Fruit fly (Drosophila melanogaster) whole organism, embryonic: ENCODE measurements around the gene Fur2.

ENCODE experiments used
- ATbp ChIP-seq: fragments of 200-800 bp; sonication (Bioruptor generic); optimal IDR thresholded peaks from 2 replicates; lab custom pipeline; 2017; ENCODE audit warnings: missing biosample characterization, mild to moderate bottlenecking, missing genetic modification characterization, missing genetic modification reagents
- B-H2 ChIP-seq: fragments of 200-800 bp; sonication (Bioruptor generic); optimal IDR thresholded peaks from 2 replicates; lab custom pipeline; 2018; ENCODE audit warnings: missing biosample characterization, mild to moderate bottlenecking, missing genetic modification characterization
- Bgb ChIP-seq: fragments of 200-800 bp; sonication (Bioruptor generic); IDR thresholded peaks from 2 replicates; pipeline ENCODE4 v1.3.6; 2022; ENCODE audit warnings: missing biosample characterization, missing genetic modification characterization; ENCODE audit not compliant: partially characterized antibody
- CG10147 ChIP-seq: fragments of 200-800 bp; sonication (Bioruptor generic); optimal IDR thresholded peaks from 2 replicates; lab custom pipeline; 2019; ENCODE audit warnings: missing biosample characterization, mild to moderate bottlenecking, missing genetic modification characterization, moderate library complexity
- CG10267 ChIP-seq: fragments of 200-800 bp; sonication (Bioruptor generic); optimal IDR thresholded peaks from 2 replicates; lab custom pipeline; 2018; ENCODE audit warnings: missing biosample characterization, mild to moderate bottlenecking, missing genetic modification characterization, moderate library complexity
- CG11504 ChIP-seq: fragments of 200-800 bp; sonication (Bioruptor generic); optimal IDR thresholded peaks from 3 replicates; lab custom pipeline; 2019; ENCODE audit warnings: missing biosample characterization, mild to moderate bottlenecking, missing genetic modification characterization, moderate library complexity
- CG12744 ChIP-seq: fragments of 200-800 bp; sonication (Bioruptor generic); optimal IDR thresholded peaks from 2 replicates; lab custom pipeline; 2016; ENCODE audit warnings: missing biosample characterization, missing genetic modification characterization
- CG13287 ChIP-seq: fragments of 200-800 bp; sonication (Bioruptor generic); IDR thresholded peaks from 2 replicates; pipeline ENCODE4 v1.3.6; 2022; ENCODE audit warnings: missing biosample characterization, missing genetic modification characterization; ENCODE audit not compliant: partially characterized antibody
- CG13775 ChIP-seq: fragments of 200-800 bp; sonication (Bioruptor generic); optimal IDR thresholded peaks from 3 replicates; lab custom pipeline; 2017; ENCODE audit warnings: missing biosample characterization, mild to moderate bottlenecking, missing genetic modification characterization
- CG13894 ChIP-seq: fragments of 200-800 bp; sonication (Bioruptor generic); optimal IDR thresholded peaks from 3 replicates; lab custom pipeline; 2018; ENCODE audit warnings: missing biosample characterization, mild to moderate bottlenecking, missing genetic modification characterization, moderate library complexity
- CG14667 ChIP-seq: fragments of 200-800 bp; sonication (Bioruptor generic); IDR thresholded peaks from 2 replicates; pipeline ENCODE4 v1.3.6; 2022; ENCODE audit warnings: missing biosample characterization, missing genetic modification characterization
- CG14710 ChIP-seq: fragments of 200-800 bp; sonication (Bioruptor generic); optimal IDR thresholded peaks from 3 replicates; lab custom pipeline; 2019; ENCODE audit warnings: missing biosample characterization, mild to moderate bottlenecking, missing genetic modification characterization, moderate library complexity
- CG15011 ChIP-seq: fragments of 200-800 bp; sonication (Bioruptor generic); optimal IDR thresholded peaks from 3 replicates; lab custom pipeline; 2018; ENCODE audit warnings: missing biosample characterization, mild to moderate bottlenecking, missing genetic modification characterization
- CG1529 ChIP-seq: fragments of 200-800 bp; sonication (Bioruptor generic); optimal IDR thresholded peaks from 3 replicates; lab custom pipeline; 2018; ENCODE audit warnings: missing biosample characterization, missing genetic modification characterization
- CG1602 ChIP-seq: fragments of 200-800 bp; sonication (Bioruptor generic); optimal IDR thresholded peaks from 3 replicates; lab custom pipeline; 2016; ENCODE audit warnings: missing biosample characterization, missing genetic modification characterization
- CG16779 ChIP-seq: fragments of 200-800 bp; sonication (Bioruptor generic); IDR thresholded peaks from 2 replicates; pipeline ENCODE4 v1.3.6; 2022; ENCODE audit warnings: missing biosample characterization, missing genetic modification characterization
- CG17612 ChIP-seq: fragments of 200-800 bp; sonication (Bioruptor generic); IDR thresholded peaks from 2 replicates; pipeline ENCODE4 v1.3.6; 2022; ENCODE audit warnings: missing biosample characterization, missing genetic modification characterization
- CG17802 ChIP-seq: fragments of 200-800 bp; sonication (Bioruptor generic); optimal IDR thresholded peaks from 2 replicates; lab custom pipeline; 2018; ENCODE audit warnings: missing biosample characterization, mild to moderate bottlenecking, missing genetic modification characterization, moderate library complexity
- CG18262 ChIP-seq: fragments of 200-800 bp; optimal IDR thresholded peaks from 3 replicates; lab custom pipeline; 2019; ENCODE audit warnings: missing biosample characterization, mild to moderate bottlenecking, missing genetic modification characterization, moderate library complexity
- CG3163 ChIP-seq: fragments of 200-800 bp; sonication (Bioruptor generic); optimal IDR thresholded peaks from 3 replicates; lab custom pipeline; 2016; ENCODE audit warnings: missing biosample characterization, missing genetic modification characterization
- CG3281 ChIP-seq: fragments of 200-800 bp; sonication (Bioruptor generic); optimal IDR thresholded peaks from 3 replicates; lab custom pipeline; 2017; ENCODE audit warnings: missing biosample characterization, mild to moderate bottlenecking, missing genetic modification characterization
- CG4820 ChIP-seq: fragments of 200-800 bp; sonication (Bioruptor generic); optimal IDR thresholded peaks from 3 replicates; lab custom pipeline; 2016; ENCODE audit warnings: missing biosample characterization, missing genetic modification characterization
- CG6654 ChIP-seq: fragments of 200-800 bp; sonication (Bioruptor generic); optimal IDR thresholded peaks from 2 replicates; lab custom pipeline; 2017; ENCODE audit warnings: missing biosample characterization, mild to moderate bottlenecking, missing genetic modification characterization
- CG6689 ChIP-seq: fragments of 200-800 bp; sonication (Bioruptor generic); IDR thresholded peaks from 2 replicates; pipeline ENCODE4 v1.3.6; 2022; ENCODE audit warnings: missing biosample characterization, missing genetic modification characterization
- CG6791 ChIP-seq: fragments of 200-800 bp; sonication (Bioruptor generic); IDR thresholded peaks from 3 replicates; pipeline ENCODE4 v1.3.6; 2022; ENCODE audit warnings: missing biosample characterization, missing genetic modification characterization; ENCODE audit not compliant: partially characterized antibody
- CG7786 ChIP-seq: fragments of 200-800 bp; sonication (Bioruptor generic); optimal IDR thresholded peaks from 2 replicates; lab custom pipeline; 2016; ENCODE audit warnings: missing biosample characterization, missing genetic modification characterization
- CG8290 ChIP-seq, 3 experiments: fragments of 200-800 bp; sonication (Bioruptor generic); optimal IDR thresholded peaks; 2 replicates each; lab custom pipeline; 2016 to 2019; ENCODE audit warnings: missing biosample characterization in 3 of 3, missing genetic modification characterization in 3 of 3, mild to moderate bottlenecking in 2 of 3, moderate library complexity in 1 of 3
- CG8388 ChIP-seq: fragments of 200-800 bp; sonication (Bioruptor generic); optimal IDR thresholded peaks from 2 replicates; lab custom pipeline; 2019; ENCODE audit warnings: missing biosample characterization, mild to moderate bottlenecking, missing genetic modification characterization, moderate library complexity
- Dad ChIP-seq: fragments of 200-800 bp; sonication (Bioruptor generic); optimal IDR thresholded peaks from 3 replicates; lab custom pipeline; 2016; ENCODE audit warnings: missing biosample characterization, missing genetic modification characterization
- Dip2 ChIP-seq: fragments of 200-800 bp; sonication (Bioruptor generic); IDR thresholded peaks from 2 replicates; pipeline ENCODE4 v1.3.6; 2022; ENCODE audit warnings: missing biosample characterization, missing genetic modification characterization
- Dip3 ChIP-seq: fragments of 200-800 bp; sonication (Bioruptor generic); optimal IDR thresholded peaks from 3 replicates; lab custom pipeline; 2016; ENCODE audit warnings: missing biosample characterization, missing genetic modification characterization
- Elba2 ChIP-seq: fragments of 200-800 bp; sonication (Bioruptor generic); optimal IDR thresholded peaks from 3 replicates; lab custom pipeline; 2016; ENCODE audit warnings: missing biosample characterization, missing genetic modification characterization
- Mes4 ChIP-seq: fragments of 200-800 bp; sonication (Bioruptor generic); optimal IDR thresholded peaks from 2 replicates; lab custom pipeline; 2016; ENCODE audit warnings: missing biosample characterization, missing genetic modification characterization
- Oaz ChIP-seq: fragments of 200-800 bp; sonication (Bioruptor generic); IDR thresholded peaks from 2 replicates; pipeline ENCODE4 v1.3.6; 2022; ENCODE audit warnings: missing biosample characterization, missing genetic modification characterization
- PHDP ChIP-seq: fragments of 200-800 bp; sonication (Bioruptor generic); optimal IDR thresholded peaks from 3 replicates; lab custom pipeline; 2018; ENCODE audit warnings: missing biosample characterization, mild to moderate bottlenecking, missing genetic modification characterization, moderate library complexity
- Six4 ChIP-seq: fragments of 200-800 bp; sonication (Bioruptor generic); optimal IDR thresholded peaks from 2 replicates; lab custom pipeline; 2016; ENCODE audit warnings: missing biosample characterization, missing genetic modification characterization
- Taf1 ChIP-seq: fragments of 200-800 bp; sonication (Bioruptor generic); IDR thresholded peaks from 2 replicates; pipeline ENCODE4 v1.3.6; 2022; ENCODE audit warnings: missing biosample characterization, missing genetic modification characterization
- Xbp1 ChIP-seq: fragments of 200-800 bp; sonication (Bioruptor generic); optimal IDR thresholded peaks from 3 replicates; lab custom pipeline; 2016; ENCODE audit warnings: missing biosample characterization, mild to moderate bottlenecking, missing genetic modification characterization
- ap ChIP-seq: fragments of 200-800 bp; sonication (Bioruptor generic); IDR thresholded peaks from 2 replicates; pipeline ENCODE4 v1.3.6; 2022; ENCODE audit warnings: missing biosample characterization, missing genetic modification characterization
- bigmax ChIP-seq: fragments of 200-800 bp; sonication (Bioruptor generic); optimal IDR thresholded peaks from 2 replicates; lab custom pipeline; 2018; ENCODE audit warnings: missing biosample characterization, mild to moderate bottlenecking, missing genetic modification characterization
- crc ChIP-seq: fragments of 200-800 bp; sonication (Bioruptor generic); optimal IDR thresholded peaks from 2 replicates; lab custom pipeline; 2016; ENCODE audit warnings: missing biosample characterization, missing genetic modification characterization
- ftz-f1 ChIP-seq: fragments of 200-800 bp; sonication (Bioruptor generic); optimal IDR thresholded peaks from 2 replicates; lab custom pipeline; 2016; ENCODE audit warnings: missing biosample characterization, missing genetic modification characterization
- jing ChIP-seq: fragments of 200-800 bp; sonication (Bioruptor generic); optimal IDR thresholded peaks from 2 replicates; lab custom pipeline; 2018; ENCODE audit warnings: missing biosample characterization, mild to moderate bottlenecking, missing genetic modification characterization
- lmd ChIP-seq: fragments of 200-800 bp; sonication (Bioruptor generic); IDR thresholded peaks from 2 replicates; pipeline ENCODE4 v1.3.6; 2022; ENCODE audit warnings: missing biosample characterization, missing genetic modification characterization
- nerfin-1 ChIP-seq: fragments of 200-800 bp; sonication (Bioruptor generic); optimal IDR thresholded peaks from 3 replicates; lab custom pipeline; 2019; ENCODE audit warnings: missing biosample characterization, mild to moderate bottlenecking, missing genetic modification characterization, moderate library complexity
- p53 ChIP-seq: fragments of 200-800 bp; sonication (Bioruptor generic); optimal IDR thresholded peaks from 2 replicates; lab custom pipeline; 2016; ENCODE audit warnings: missing biosample characterization, missing genetic modification characterization
- pho ChIP-seq: fragments of 200-800 bp; sonication (Bioruptor generic); optimal IDR thresholded peaks from 2 replicates; lab custom pipeline; 2016; ENCODE audit warnings: missing biosample characterization, missing genetic modification characterization
- ranshi ChIP-seq: fragments of 200-800 bp; sonication (Bioruptor generic); IDR thresholded peaks from 2 replicates; pipeline ENCODE4 v1.3.6; 2022; ENCODE audit warnings: missing biosample characterization, missing genetic modification characterization
- sd ChIP-seq: fragments of 200-800 bp; sonication (Bioruptor generic); optimal IDR thresholded peaks from 3 replicates; lab custom pipeline; 2018; ENCODE audit warnings: missing biosample characterization, mild to moderate bottlenecking, missing genetic modification characterization, moderate library complexity
- ttk ChIP-seq: fragments of 200-800 bp; sonication (Bioruptor generic); IDR thresholded peaks from 2 replicates; pipeline ENCODE4 v2.1.2; 2022; ENCODE audit warnings: missing biosample characterization, missing genetic modification characterization
- usp ChIP-seq: fragments of >200 bp; optimal IDR thresholded peaks from 2 replicates; lab custom pipeline; 2017; ENCODE audit warnings: missing biosample characterization, missing genetic modification characterization

The Fur2 gene

dm6 chrX:16421899-16422412, 49.1 kb downstream of the Fur2 start, which contains the start of gene AnxB11 (continued):
- TF ChIP-seq Bgb (GFP tag; lab: Robert Waterston, UW) = peak; percentile 58
- TF ChIP-seq Six4 = no peak
- no peak for TF ChIP-seq nerfin-1 (tag; lab: Kevin White, UChicago)
- no peak for TF ChIP-seq CG15011 (GFP tag; lab: Kevin White, UChicago)
- TF ChIP-seq bigmax (GFP tag; lab: Kevin White, UChicago) = no peak
- no peak for TF ChIP-seq ATbp (GFP tag; lab: Kevin White, UChicago)
- no peak for TF ChIP-seq lmd
- TF ChIP-seq CG7786 (GFP tag; lab: Kevin White, UChicago) = no peak
- TF ChIP-seq CG6654 (GFP tag; lab: Kevin White, UChicago) = no peak
- TF ChIP-seq sd (tag; lab: Kevin White, UChicago) = peak; percentile 3
- TF ChIP-seq CG12744 (GFP tag; lab: Kevin White, UChicago) = no peak
- no peak for TF ChIP-seq CG11504
- TF ChIP-seq Elba2 (GFP tag; lab: Kevin White, UChicago) = no peak
- TF ChIP-seq CG17612 = no peak
- TF ChIP-seq ap (GFP tag; lab: Robert Waterston, UW) = no peak
- TF ChIP-seq CG1529 (GFP tag; lab: Kevin White, UChicago) = peak; percentile 86
- TF ChIP-seq ftz-f1 (GFP tag; lab: Kevin White, UChicago) = no peak
- peak; percentile 12 for TF ChIP-seq CG13894 (tag; lab: Kevin White, UChicago)
- TF ChIP-seq CG16779 = no peak
- TF ChIP-seq PHDP = no peak
- no peak for TF ChIP-seq p53 (GFP tag; lab: Kevin White, UChicago)
- TF ChIP-seq pho (GFP tag; lab: Kevin White, UChicago) = no peak
- no peak for TF ChIP-seq CG6689 (GFP tag; lab: Robert Waterston, UW)
- no peak for TF ChIP-seq ranshi
- TF ChIP-seq CG3281 (GFP tag; lab: Kevin White, UChicago) = no peak
- TF ChIP-seq CG8388 (GFP tag; lab: Kevin White, UChicago) = no peak
- TF ChIP-seq CG14667 = no peak
- TF ChIP-seq ttk (GFP tag; lab: Robert Waterston, UW) = no peak
- no peak for TF ChIP-seq CG18262 (tag; lab: Kevin White, UChicago)
- TF ChIP-seq usp (GFP tag; lab: Kevin White, UChicago) = no peak
- no peak for TF ChIP-seq crc (GFP tag; lab: Kevin White, UChicago)
- TF ChIP-seq Taf1 (GFP tag; lab: Robert Waterston, UW) = no peak
- TF ChIP-seq CG13775 (GFP tag; lab: Kevin White, UChicago) = no peak
- no peak; the same call in 1 of the 2 replicates for TF ChIP-seq CG13287 (GFP tag; lab: Robert Waterston, UW)
- no peak for TF ChIP-seq CG17802 (tag; lab: Kevin White, UChicago)
- TF ChIP-seq CG1602 (GFP tag; lab: Kevin White, UChicago) = no peak
- TF ChIP-seq CG14710 (tag; lab: Kevin White, UChicago) = no peak
- TF ChIP-seq CG10267 (tag; lab: Kevin White, UChicago) = no peak
- no peak for TF ChIP-seq Dad (GFP tag; lab: Kevin White, UChicago)
- TF ChIP-seq jing (GFP tag; lab: Kevin White, UChicago) = no peak
- no peak for TF ChIP-seq Dip2
- TF ChIP-seq B-H2 (GFP tag; lab: Kevin White, UChicago) = no peak
- no peak for TF ChIP-seq Mes4 (GFP tag; lab: Kevin White, UChicago)
- TF ChIP-seq Xbp1 (GFP tag; lab: Kevin White, UChicago) = no peak
- TF ChIP-seq CG6791 (GFP tag; lab: Robert Waterston, UW) = peak; percentile 76
- TF ChIP-seq CG3163 = no peak
- no peak for TF ChIP-seq CG10147 (GFP tag; lab: Kevin White, UChicago)
- TF ChIP-seq Dip3 (GFP tag; lab: Kevin White, UChicago) = no peak
- no peak for TF ChIP-seq CG8290 (GFP tag; optimal IDR thresholded peaks at IDR 0.05; lab: Kevin White, UChicago)
- peak in 1 of 2 experiments; percentile 14 for TF ChIP-seq CG8290 (tag; optimal IDR thresholded peaks at IDR 0.05; lab: Kevin White, UChicago)
- no peak for TF ChIP-seq Oaz (GFP tag; lab: Robert Waterston, UW)
- no peak for TF ChIP-seq CG4820 (GFP tag; lab: Kevin White, UChicago)
